Fruit fly (Drosophila melanogaster): ENCODE results near the gene Atg8b.

- no peak for TF ChIP-seq usp (GFP tag; optimal IDR thresholded peaks at IDR 0.05)
- no peak for TF ChIP-seq psq (optimal IDR thresholded peaks at IDR 0.05)
- TF ChIP-seq pan (optimal IDR thresholded peaks at IDR 0.05) = no peak
Measured at dm6 chr3R:17762261-17762660, 37.4 kb upstream of the Atg8b start.
